Fruit fly (Drosophila melanogaster) whole organism: Measurements from ENCODE around the gene Tom40.

ENCODE experiments used
- psq ChIP-seq: fragments of >200 bp; optimal IDR thresholded peaks from 2 replicates; lab custom pipeline; 2017
- usp ChIP-seq: fragments of >200 bp; optimal IDR thresholded peaks from 2 replicates; lab custom pipeline; 2017; ENCODE audit warnings: missing biosample characterization, missing genetic modification characterization, mixed read lengths

DNA sequence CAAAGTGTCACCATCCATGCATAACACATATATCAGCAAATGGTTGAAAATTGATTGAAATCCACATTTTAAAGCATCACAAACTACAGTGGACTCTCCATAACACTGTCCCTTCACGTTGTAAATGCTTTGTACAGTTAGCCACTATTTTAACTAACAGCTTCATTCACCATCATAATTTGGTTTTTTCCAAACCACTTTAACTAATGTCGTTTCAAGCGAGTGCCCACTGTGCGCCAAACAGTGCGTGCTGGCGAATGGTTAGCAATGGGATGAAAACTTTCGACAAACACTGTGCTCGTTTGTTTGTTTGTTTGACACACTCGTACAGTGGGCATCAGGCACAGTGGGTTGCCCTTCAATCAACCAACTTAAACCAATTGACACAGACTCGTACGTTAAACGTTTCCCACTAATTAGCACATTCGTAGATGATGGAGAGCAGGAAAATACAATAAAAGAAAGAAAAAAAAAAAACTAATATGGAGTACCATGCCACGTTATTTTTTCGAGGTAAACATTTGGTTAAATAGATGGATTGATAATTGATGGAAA is 36.4 kb upstream of the Tom40 start:
- TF ChIP-seq psq (lab: Kevin White, UChicago) (no peak), usp (GFP tag; lab: Kevin White, UChicago) (no peak)
